Worm (Caenorhabditis elegans) whole organism, L4/young adult: ENCODE measurements around the gene sid-5.
"Not testable (repeated sequence)": the region's sequence is repeated elsewhere in the genome, so short reads cannot be mapped to it uniquely, and the experiment has no call there.

Experiments used
- W03F9.2 ChIP-seq: fragments of 150-350 bp; optimal IDR thresholded peaks from 2 replicates; lab custom pipeline; 2014; ENCODE audit warnings: missing biosample characterization, missing genetic modification characterization
- him-1 ChIP-seq: sonication (generic microtip); optimal IDR thresholded peaks from 2 replicates; lab custom pipeline; 2016; ENCODE audit warnings: missing genotype, missing genetic modification reagents, missing genetic modification characterization, missing compliant biosample characterization

DNA sequence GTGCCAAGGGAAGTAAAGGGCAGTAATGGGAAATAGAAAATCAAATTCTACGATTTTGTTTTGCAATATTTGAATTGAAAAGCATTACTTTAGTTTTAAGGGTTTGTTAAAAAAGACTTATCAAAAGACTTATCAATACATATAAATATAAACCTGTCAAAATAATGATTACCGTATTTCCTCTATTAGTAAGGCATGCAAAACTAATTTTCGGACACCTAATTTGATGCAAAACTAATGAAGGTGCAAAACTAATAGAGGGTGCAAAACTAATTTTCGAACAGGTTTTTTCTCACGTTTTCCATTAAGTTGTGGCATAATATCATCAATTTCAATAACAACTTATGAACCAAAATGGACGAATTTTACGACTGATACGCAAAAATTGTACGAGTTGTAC is 22.7 kb upstream of the sid-5 start, which contains the start of gene F41C6.6:
- TF ChIP-seq him-1, W03F9.2 (tag; lab: Kevin White, UChicago): not testable (repeated sequence)
